Worm (Caenorhabditis elegans) whole organism, L2 larva: Measurements from ENCODE around the gene F28C6.5.
A peak's percentile ranks its signal among the peaks of the same experiment; 100 is the strongest.

Experiments
- C34F6.9 ChIP-seq: fragments of 150-350 bp; optimal IDR thresholded peaks from 2 replicates; lab custom pipeline; 2014; ENCODE audit warnings: missing biosample characterization, missing genetic modification characterization
- F13H6.1 ChIP-seq: sonication (generic microtip); optimal IDR thresholded peaks from 2 replicates; lab custom pipeline; 2016; ENCODE audit warnings: missing genetic modification characterization, missing compliant biosample characterization
- R02D3.7 ChIP-seq: fragments of 150-350 bp; optimal IDR thresholded peaks from 2 replicates; lab custom pipeline; 2014; ENCODE audit warnings: missing biosample characterization, missing genetic modification characterization
- Y55F3AM.14 ChIP-seq: fragments of 200-800 bp; sonication (Bioruptor generic); optimal IDR thresholded peaks from 2 replicates; lab custom pipeline; 2018; ENCODE audit warnings: mild to moderate bottlenecking, missing genetic modification characterization, missing compliant biosample characterization
- alr-1 ChIP-seq: fragments of 150-350 bp; optimal IDR thresholded peaks from 2 replicates; lab custom pipeline; 2014; ENCODE audit warnings: missing biosample characterization, missing genetic modification characterization
- aly-2 ChIP-seq: fragments of 150-350 bp; optimal IDR thresholded peaks from 2 replicates; lab custom pipeline; 2014; ENCODE audit warnings: missing biosample characterization, missing genetic modification characterization
- ceh-16 ChIP-seq: fragments of 150-350 bp; optimal IDR thresholded peaks from 2 replicates; lab custom pipeline; 2014; ENCODE audit warnings: missing biosample characterization, missing genetic modification characterization
- ceh-82 ChIP-seq: fragments of 150-350 bp; optimal IDR thresholded peaks from 2 replicates; lab custom pipeline; 2014; ENCODE audit warnings: missing biosample characterization, missing genetic modification characterization
- crh-2 ChIP-seq: sonication (generic microtip); optimal IDR thresholded peaks from 2 replicates; lab custom pipeline; 2017; ENCODE audit warnings: missing biosample characterization, missing genetic modification characterization
- elt-1 ChIP-seq: fragments of 150-350 bp; optimal IDR thresholded peaks from 2 replicates; lab custom pipeline; 2014; ENCODE audit warnings: missing biosample characterization, missing genetic modification characterization
- elt-3 ChIP-seq: sonication (generic microtip); optimal IDR thresholded peaks from 2 replicates; lab custom pipeline; 2017; ENCODE audit warnings: missing biosample characterization, missing genetic modification characterization
- fos-1 ChIP-seq: fragments of 150-350 bp; optimal IDR thresholded peaks from 2 replicates; lab custom pipeline; 2014; ENCODE audit warnings: missing biosample characterization, missing genetic modification characterization
- lin-11 ChIP-seq: fragments of 150-350 bp; sonication (generic microtip); optimal IDR thresholded peaks from 2 replicates; lab custom pipeline; 2014; ENCODE audit warnings: missing biosample characterization, missing genetic modification characterization, inconsistent platforms, mixed read lengths
- lin-13 ChIP-seq: fragments of 150-350 bp; optimal IDR thresholded peaks from 2 replicates; lab custom pipeline; 2014; ENCODE audit warnings: missing biosample characterization, missing genetic modification reagents, missing genetic modification characterization
- lin-39 ChIP-seq: fragments of 150-350 bp; optimal IDR thresholded peaks from 2 replicates; lab custom pipeline; 2014; ENCODE audit warnings: missing biosample characterization, missing genetic modification reagents, missing genetic modification characterization
- lsy-2 ChIP-seq, 2 experiments: fragments of 150-350 bp in 1 of 2; sonication (generic microtip) in 1 of 2; optimal IDR thresholded peaks; 2 replicates each; lab custom pipeline; 2014 to 2017; ENCODE audit warnings: missing biosample characterization in 2 of 2, missing genetic modification characterization in 2 of 2
- mbf-1 ChIP-seq: sonication (generic microtip); optimal IDR thresholded peaks from 2 replicates; lab custom pipeline; 2017; ENCODE audit warnings: missing biosample characterization, missing genetic modification characterization
- nhr-11 ChIP-seq: fragments of 150-350 bp; optimal IDR thresholded peaks from 2 replicates; lab custom pipeline; 2014; ENCODE audit warnings: missing biosample characterization, missing genetic modification characterization
- nhr-12 ChIP-seq: fragments of 150-350 bp; optimal IDR thresholded peaks from 2 replicates; lab custom pipeline; 2014; ENCODE audit warnings: missing biosample characterization, missing genetic modification characterization
- nhr-129 ChIP-seq: fragments of 150-350 bp; optimal IDR thresholded peaks from 2 replicates; lab custom pipeline; 2014; ENCODE audit warnings: missing biosample characterization, missing genetic modification characterization
- nhr-23 ChIP-seq: fragments of 150-350 bp; optimal IDR thresholded peaks from 2 replicates; lab custom pipeline; 2014; ENCODE audit warnings: missing biosample characterization, missing genetic modification reagents, missing genetic modification characterization
- nhr-237 ChIP-seq: fragments of 150-350 bp; optimal IDR thresholded peaks from 2 replicates; lab custom pipeline; 2014; ENCODE audit warnings: missing biosample characterization, missing genetic modification characterization
- nhr-77 ChIP-seq: fragments of 150-350 bp; optimal IDR thresholded peaks from 2 replicates; lab custom pipeline; 2014; ENCODE audit warnings: missing biosample characterization, missing genetic modification characterization
- peb-1 ChIP-seq: fragments of 150-350 bp; optimal IDR thresholded peaks from 2 replicates; lab custom pipeline; 2014; ENCODE audit warnings: missing biosample characterization, missing genetic modification characterization
- sem-4 ChIP-seq: fragments of 150-350 bp; optimal IDR thresholded peaks from 2 replicates; lab custom pipeline; 2014; ENCODE audit warnings: missing biosample characterization, missing genetic modification reagents, missing genetic modification characterization
- skn-1 ChIP-seq: sonication (generic microtip); optimal IDR thresholded peaks from 2 replicates; lab custom pipeline; 2017; ENCODE audit warnings: missing biosample characterization, missing genetic modification characterization
- sma-3 ChIP-seq: sonication (generic microtip); optimal IDR thresholded peaks from 2 replicates; lab custom pipeline; 2016; ENCODE audit warnings: missing genetic modification reagents, missing genetic modification characterization, missing compliant biosample characterization
- sma-9 ChIP-seq, 2 experiments: fragments of 150-350 bp in 1 of 2; sonication (generic microtip) in 1 of 2; optimal IDR thresholded peaks; 2 replicates each; lab custom pipeline; 2014 to 2016; ENCODE audit warnings: missing genetic modification characterization in 2 of 2, mild to moderate bottlenecking in 1 of 2, missing biosample characterization in 1 of 2, missing compliant biosample characterization in 1 of 2, missing genetic modification reagents in 1 of 2, moderate library complexity in 1 of 2
- snpc-4 ChIP-seq: fragments of 150-350 bp; optimal IDR thresholded peaks from 2 replicates; lab custom pipeline; 2014; ENCODE audit warnings: missing biosample characterization, missing genetic modification characterization
- unc-39 ChIP-seq: fragments of 150-350 bp; optimal IDR thresholded peaks from 2 replicates; lab custom pipeline; 2014; ENCODE audit warnings: missing biosample characterization, missing genetic modification characterization
- unc-55 ChIP-seq: fragments of 150-350 bp; sonication (generic microtip); optimal IDR thresholded peaks from 3 replicates; lab custom pipeline; 2014; ENCODE audit warnings: missing biosample characterization, missing genetic modification reagents, missing genetic modification characterization
- unc-62 ChIP-seq: fragments of 150-350 bp; optimal IDR thresholded peaks from 2 replicates; lab custom pipeline; 2014; ENCODE audit warnings: missing biosample characterization, missing genetic modification reagents, missing genetic modification characterization
- zag-1 ChIP-seq: fragments of 150-350 bp; optimal IDR thresholded peaks from 2 replicates; lab custom pipeline; 2014; ENCODE audit warnings: missing biosample characterization, missing genetic modification characterization
- ztf-1 ChIP-seq: fragments of 200-800 bp; sonication (Bioruptor generic); conservative IDR thresholded peaks from 2 replicates; pipeline ENCODE4 v1.3.6; 2022; ENCODE audit warnings: missing genetic modification characterization, missing compliant biosample characterization
- ztf-11 ChIP-seq: sonication (generic microtip); optimal IDR thresholded peaks from 2 replicates; lab custom pipeline; 2017; ENCODE audit warnings: missing biosample characterization, missing genetic modification characterization
- ztf-4 ChIP-seq: fragments of 150-350 bp; optimal IDR thresholded peaks from 2 replicates; lab custom pipeline; 2014; ENCODE audit warnings: missing biosample characterization, missing genetic modification characterization

F28C6.5 gene

ce11 chrII:8581700-8582099, 17.6 kb upstream of the F28C6.5 start, which contains the start of gene arl-1:
Gene arl-1 (plus strand): TSS chrII:8582000.
- TF ChIP-seq crh-2 (tag; lab: Kevin White, UChicago) = no peak
- no peak for TF ChIP-seq peb-1
- no peak for TF ChIP-seq nhr-77 (tag; lab: Kevin White, UChicago)
- TF ChIP-seq sma-3 (GFP tag; lab: Kevin White, UChicago) = no peak
- no peak for TF ChIP-seq unc-62 (GFP tag; lab: Kevin White, UChicago)
- TF ChIP-seq elt-3 (tag; lab: Kevin White, UChicago) = no peak
- no peak for TF ChIP-seq nhr-237 (tag; lab: Kevin White, UChicago)
- TF ChIP-seq F13H6.1 = no peak
- TF ChIP-seq nhr-12 (tag; lab: Kevin White, UChicago) = no peak
- TF ChIP-seq nhr-11 = no peak
- TF ChIP-seq lin-11 (tag; lab: Kevin White, UChicago) = no peak
- no peak for TF ChIP-seq ztf-4 (tag; lab: Kevin White, UChicago)
- TF ChIP-seq fos-1 = no peak
- no peak for TF ChIP-seq elt-1 (tag; lab: Kevin White, UChicago)
- TF ChIP-seq nhr-23 = no peak
- no peak for TF ChIP-seq zag-1 (tag; lab: Kevin White, UChicago)

DNA sequence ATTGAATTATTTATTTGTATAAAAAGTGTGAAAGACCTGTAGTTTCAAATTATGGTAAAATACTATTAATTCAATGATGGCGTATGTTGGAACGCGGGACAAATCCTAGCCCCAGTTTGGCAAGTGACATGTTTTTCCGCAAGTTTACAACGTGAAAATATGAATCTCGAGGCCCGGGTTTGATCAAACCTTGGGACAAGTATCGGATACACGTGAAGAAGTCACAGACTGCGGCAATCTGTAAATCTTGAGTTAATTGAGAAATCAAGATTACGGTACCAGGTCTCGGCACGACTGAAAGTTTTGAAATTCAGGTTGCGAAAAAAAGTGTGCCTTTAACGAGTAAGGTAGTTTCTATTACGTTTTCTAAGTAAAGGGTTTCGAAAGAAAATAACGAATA, 16.3 kb upstream of the F28C6.5 start:
- TF ChIP-seq sma-9 (GFP tag; optimal IDR thresholded peaks at IDR 0.05; lab: Kevin White, UChicago) (no peak), sma-9 (tag; optimal IDR thresholded peaks at IDR 0.05; lab: Kevin White, UChicago) (no peak), nhr-129 (tag; lab: Kevin White, UChicago) (no peak), C34F6.9 (no peak)
- TF ChIP-seq, all 48 proteins: peak for 0

DNA sequence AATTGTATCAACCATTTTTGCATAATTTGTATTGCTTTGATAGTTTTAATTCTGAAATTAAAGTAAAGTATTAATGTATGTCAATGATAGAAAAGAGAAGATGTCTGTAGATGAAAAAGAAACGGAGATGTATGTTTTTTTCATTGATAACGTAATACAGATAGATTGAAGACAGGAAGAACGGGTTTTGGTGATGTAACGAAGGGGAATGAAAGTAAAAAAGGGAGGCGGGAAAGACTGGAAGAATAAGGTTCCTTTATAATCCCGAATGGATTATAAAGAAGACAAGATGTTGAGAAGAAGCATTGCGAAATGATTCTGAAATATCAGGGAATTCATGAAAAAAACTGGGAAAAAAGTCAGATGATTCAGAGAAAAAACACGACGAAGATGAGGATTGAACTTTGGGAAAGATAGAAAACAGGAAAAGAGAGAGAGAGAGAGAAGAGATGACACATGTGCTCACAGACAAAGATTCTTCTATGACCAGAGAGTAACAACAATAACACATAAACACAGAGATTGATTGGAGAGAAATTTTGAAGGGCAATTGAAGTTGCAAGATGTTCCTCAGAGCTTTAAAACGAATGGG, 14.2 kb upstream of the F28C6.5 start, which contains the start of gene F54C9.11:
F54C9.11 (minus strand) TSS at position 51 of the 592 bp plus-strand sequence.
- TF ChIP-seq lin-11 (tag; lab: Kevin White, UChicago) (no peak), unc-55 (GFP tag; lab: Kevin White, UChicago) (peak; percentile 90), zag-1 (tag; lab: Kevin White, UChicago) (peak; percentile 15), sma-9 (GFP tag; optimal IDR thresholded peaks at IDR 0.05; lab: Kevin White, UChicago) (peak; percentile 41), sma-9 (tag; optimal IDR thresholded peaks at IDR 0.05; lab: Kevin White, UChicago) (no peak), unc-39 (no peak), nhr-12 (tag; lab: Kevin White, UChicago) (no peak), lin-13 (GFP tag; lab: Kevin White, UChicago) (peak; percentile 24), Y55F3AM.14 (no peak), lin-39 (no peak), ztf-11 (tag; lab: Kevin White, UChicago) (no peak), nhr-23 (no peak), crh-2 (tag; lab: Kevin White, UChicago) (peak; percentile 34), skn-1 (tag; lab: Kevin White, UChicago) (no peak), snpc-4 (no peak), fos-1 (no peak), lsy-2 (tag; optimal IDR thresholded peaks at IDR 0.05; lab: Kevin White, UChicago) (peak in 1 of 2 experiments; percentile 57), C34F6.9 (peak; percentile 73), elt-3 (tag; lab: Kevin White, UChicago) (no peak), ceh-16 (tag; lab: Kevin White, UChicago) (no peak), sem-4 (tag; lab: Kevin White, UChicago) (peak; percentile 68), nhr-129 (tag; lab: Kevin White, UChicago) (peak; percentile 63), ztf-4 (tag; lab: Kevin White, UChicago) (peak; percentile 45)

DNA sequence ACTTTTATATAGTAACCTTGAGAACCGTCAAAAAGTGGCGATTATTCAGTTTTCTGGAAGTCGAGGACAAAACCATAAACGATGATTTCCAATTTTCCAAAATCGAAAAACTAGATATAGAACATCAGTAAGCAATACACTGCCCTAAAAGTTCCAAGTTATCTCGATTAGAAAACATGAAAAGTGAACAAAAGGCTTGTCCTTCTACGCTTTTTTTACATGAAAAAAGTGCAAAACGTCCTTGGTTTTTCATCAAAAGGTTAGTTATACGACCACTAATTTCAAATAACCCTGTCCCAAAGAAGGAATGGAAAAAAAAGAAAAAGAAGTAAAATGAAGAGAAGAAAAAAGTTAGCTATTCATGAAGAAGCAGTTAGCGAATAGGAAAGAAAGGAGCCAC, 13.4 kb upstream of the F28C6.5 start:
- TF ChIP-seq mbf-1 (tag; lab: Kevin White, UChicago) = no peak
- no peak for TF ChIP-seq ceh-82
- no peak for TF ChIP-seq ztf-1 (GFP tag; lab: Robert Waterston, UW)
- no peak for TF ChIP-seq sma-3 (GFP tag; lab: Kevin White, UChicago)
- TF ChIP-seq nhr-11 = no peak
- no peak for TF ChIP-seq R02D3.7 (tag; lab: Kevin White, UChicago)
- no peak for TF ChIP-seq unc-62 (GFP tag; lab: Kevin White, UChicago)
- no peak for TF ChIP-seq aly-2 (tag; lab: Kevin White, UChicago)
- TF ChIP-seq elt-3 (tag; lab: Kevin White, UChicago) = no peak
- no peak for TF ChIP-seq unc-39
- TF ChIP-seq nhr-23 = no peak
- no peak for TF ChIP-seq zag-1 (tag; lab: Kevin White, UChicago)
- no peak for TF ChIP-seq unc-55 (GFP tag; lab: Kevin White, UChicago)
- TF ChIP-seq alr-1 = no peak
- no peak for TF ChIP-seq lsy-2 (tag; optimal IDR thresholded peaks at IDR 0.05; lab: Kevin White, UChicago)
- TF ChIP-seq crh-2 (tag; lab: Kevin White, UChicago) = no peak
